Worm (Caenorhabditis elegans) whole organism, L4/young adult: ENCODE results near the gene unc-31.

ENCODE experiments used
- W03F9.2 ChIP-seq: fragments of 150-350 bp; optimal IDR thresholded peaks from 2 replicates; lab custom pipeline; 2014; ENCODE audit warnings: missing biosample characterization, missing genetic modification characterization
- dao-5 ChIP-seq: sonication (generic microtip); optimal IDR thresholded peaks from 2 replicates; lab custom pipeline; 2016; ENCODE audit warnings: missing genotype, missing genetic modification characterization, moderate library complexity, missing compliant biosample characterization
- him-1 ChIP-seq: sonication (generic microtip); optimal IDR thresholded peaks from 2 replicates; lab custom pipeline; 2016; ENCODE audit warnings: missing genotype, missing genetic modification reagents, missing genetic modification characterization, missing compliant biosample characterization

Gene unc-31

ce11 chrIV:12773519-12773918 is at the start of gene unc-31:
Gene unc-31, plus strand, starts transcription at chrIV:12773867.
- TF ChIP-seq W03F9.2 (tag; lab: Kevin White, UChicago), result no peak
- no peak for TF ChIP-seq him-1 (tag; lab: Kevin White, UChicago)
- no peak for TF ChIP-seq dao-5 (tag; lab: Kevin White, UChicago)

ce11 chrIV:12724641-12725040 is 49.0 kb upstream of the unc-31 start, which contains the start of the genes T23F6.3 and rbd-1:
Gene T23F6.3, minus strand, starts transcription at chrIV:12724760.
Gene rbd-1, plus strand, starts transcription at chrIV:12724986.
- TF ChIP-seq W03F9.2 (tag; lab: Kevin White, UChicago) (peak; percentile 91), him-1 (tag; lab: Kevin White, UChicago) (no peak)

ce11 chrIV:12725228-12725627 is 48.4 kb upstream of the unc-31 start:
- TF ChIP-seq him-1 (tag; lab: Kevin White, UChicago), result no peak

- TF ChIP-seq W03F9.2 (tag; lab: Kevin White, UChicago) (no peak), dao-5 (tag; lab: Kevin White, UChicago) (no peak), him-1 (tag; lab: Kevin White, UChicago) (no peak)
These were observed 47.7 kb upstream of the unc-31 start for ce11 chrIV:12725925-12726324.

DNA sequence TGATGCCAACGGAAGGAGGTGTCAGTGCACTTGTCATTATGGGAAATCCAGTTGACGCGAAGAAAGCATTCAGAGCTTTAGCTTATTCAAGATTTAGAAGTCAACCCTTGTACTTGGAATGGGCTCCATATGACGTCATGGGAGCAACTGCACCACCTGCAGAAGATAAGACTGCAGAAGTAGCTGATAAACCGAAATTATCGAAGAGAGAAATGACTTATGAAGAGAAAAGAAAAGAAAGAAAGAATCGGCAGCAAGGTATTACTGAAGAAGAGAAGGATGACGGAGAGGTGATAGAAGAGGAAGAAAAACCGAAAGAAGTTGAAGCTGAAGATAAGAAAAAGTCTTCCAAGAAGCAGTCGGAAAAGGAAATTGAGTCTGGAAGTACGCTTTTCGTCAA is 45.5 kb upstream of the unc-31 start:
- TF ChIP-seq dao-5 (tag; lab: Kevin White, UChicago), result no peak
- no peak for TF ChIP-seq him-1 (tag; lab: Kevin White, UChicago)
- no peak for TF ChIP-seq W03F9.2 (tag; lab: Kevin White, UChicago)

ce11 chrIV:12741438-12741837 is 32.2 kb upstream of the unc-31 start, which contains the start of gene T23F6.5:
Gene T23F6.5, minus strand, starts transcription at chrIV:12741538.
- TF ChIP-seq W03F9.2 (tag; lab: Kevin White, UChicago), result no peak
- TF ChIP-seq him-1 (tag; lab: Kevin White, UChicago), result no peak
- TF ChIP-seq dao-5 (tag; lab: Kevin White, UChicago), result no peak

- no peak for TF ChIP-seq dao-5 (tag; lab: Kevin White, UChicago)
These were observed 30.0 kb upstream of the unc-31 start for ce11 chrIV:12743680-12744079.

DNA sequence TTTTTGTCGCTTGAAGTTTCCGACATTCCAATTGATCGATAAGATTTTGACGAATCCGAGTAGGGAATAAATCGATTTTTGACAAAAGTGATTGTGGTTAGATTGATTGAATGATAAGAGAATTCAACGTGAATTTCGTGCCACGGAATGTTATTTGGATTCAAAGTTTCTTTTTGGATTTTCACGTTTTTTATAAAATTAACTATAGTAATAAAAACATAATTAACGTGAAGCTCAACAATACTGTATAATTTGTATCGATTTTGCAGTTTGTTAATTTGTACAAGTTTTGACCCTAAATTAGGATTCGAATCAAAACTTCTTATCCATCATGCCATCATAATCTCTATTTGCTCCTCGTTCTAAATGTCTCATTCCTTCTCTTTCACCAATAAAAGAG is 29.0 kb upstream of the unc-31 start, which contains the start of gene C36H8.1:
Gene C36H8.1 (minus strand): TSS at position 101 of the 400 bp plus-strand sequence.
- no peak for TF ChIP-seq him-1 (tag; lab: Kevin White, UChicago)
- TF ChIP-seq W03F9.2 (tag; lab: Kevin White, UChicago), result no peak
- TF ChIP-seq dao-5 (tag; lab: Kevin White, UChicago), result no peak

- TF ChIP-seq W03F9.2 (tag; lab: Kevin White, UChicago) (no peak), dao-5 (tag; lab: Kevin White, UChicago) (no peak), him-1 (tag; lab: Kevin White, UChicago) (no peak)
These were observed 27.4 kb upstream of the unc-31 start, which contains the start of gene inx-6 for ce11 chrIV:12746284-12746683. Gene inx-6, plus strand, starts transcription at chrIV:12746584.

ce11 chrIV:12748760-12749159 is 24.9 kb upstream of the unc-31 start:
- TF ChIP-seq W03F9.2 (tag; lab: Kevin White, UChicago), result no peak
- TF ChIP-seq him-1 (tag; lab: Kevin White, UChicago), result no peak
- TF ChIP-seq dao-5 (tag; lab: Kevin White, UChicago), result no peak

DNA sequence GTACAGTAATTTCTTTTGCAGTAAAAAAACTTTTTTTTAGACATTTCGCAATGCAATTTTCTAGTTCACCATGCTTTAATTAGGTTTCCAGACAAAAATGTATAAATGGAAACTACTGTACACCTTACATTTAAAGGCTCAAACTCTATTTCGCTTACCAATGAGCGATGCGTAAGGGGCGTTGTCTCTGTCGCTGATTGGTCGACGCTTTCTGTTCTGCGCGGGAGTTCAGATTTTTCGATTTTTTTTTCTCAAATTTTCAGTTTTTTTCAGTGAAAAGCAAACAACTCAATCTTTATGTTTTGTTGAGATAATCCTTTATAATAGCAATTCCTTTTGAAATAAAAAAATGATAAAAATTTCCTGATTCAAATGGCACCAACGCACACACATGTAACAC is 19.5 kb upstream of the unc-31 start:
- TF ChIP-seq him-1 (tag; lab: Kevin White, UChicago) (no peak), dao-5 (tag; lab: Kevin White, UChicago) (no peak), W03F9.2 (tag; lab: Kevin White, UChicago) (no peak)

ce11 chrIV:12755641-12756040 is 18.0 kb upstream of the unc-31 start:
- no peak for TF ChIP-seq W03F9.2 (tag; lab: Kevin White, UChicago)

- TF ChIP-seq dao-5 (tag; lab: Kevin White, UChicago) (no peak), him-1 (tag; lab: Kevin White, UChicago) (no peak), W03F9.2 (tag; lab: Kevin White, UChicago) (no peak)
These were observed 16.2 kb upstream of the unc-31 start, which contains the start of gene flp-9 for ce11 chrIV:12757470-12757869. Gene flp-9, minus strand, starts transcription at chrIV:12757570.

DNA sequence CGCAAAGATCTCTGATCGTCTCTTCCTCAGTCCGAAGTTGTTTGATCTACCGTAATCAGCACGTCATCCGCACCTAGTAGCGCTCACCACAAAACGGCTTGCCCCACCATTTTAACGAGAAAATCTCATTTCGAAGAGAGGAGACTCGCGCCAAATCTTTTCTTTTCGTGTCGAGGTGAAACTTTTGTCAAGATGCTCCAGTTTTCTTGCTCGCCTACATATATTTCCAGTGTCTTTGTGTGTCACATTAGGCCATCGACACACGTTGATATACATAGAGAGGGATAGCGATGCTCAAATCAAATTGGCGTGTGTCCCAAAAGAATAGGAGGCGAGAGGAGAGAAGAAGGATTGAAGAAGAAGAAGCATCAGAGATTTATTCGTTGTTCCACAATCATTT is 10.9 kb upstream of the unc-31 start:
- no peak for TF ChIP-seq him-1 (tag; lab: Kevin White, UChicago)

- TF ChIP-seq W03F9.2 (tag; lab: Kevin White, UChicago), result no peak
- no peak for TF ChIP-seq him-1 (tag; lab: Kevin White, UChicago)
- no peak for TF ChIP-seq dao-5 (tag; lab: Kevin White, UChicago)
These were observed 8.6 kb upstream of the unc-31 start, which contains the start of gene ZK897.10 for ce11 chrIV:12765067-12765466. Gene ZK897.10, plus strand, starts transcription at chrIV:12765351.
